Worm (Caenorhabditis elegans): ENCODE results near the gene abts-2.

ce11 chrX:11585375-11585774 is at the start of gene abts-2:
- TF ChIP-seq him-1 (tag; optimal IDR thresholded peaks at IDR 0.05) (no peak), dao-5 (tag; optimal IDR thresholded peaks at IDR 0.05) (no peak)

Data from whole organism, L4/young adult.